Worm (Caenorhabditis elegans): Measurements from ENCODE around the gene F57F5.3.

DNA sequence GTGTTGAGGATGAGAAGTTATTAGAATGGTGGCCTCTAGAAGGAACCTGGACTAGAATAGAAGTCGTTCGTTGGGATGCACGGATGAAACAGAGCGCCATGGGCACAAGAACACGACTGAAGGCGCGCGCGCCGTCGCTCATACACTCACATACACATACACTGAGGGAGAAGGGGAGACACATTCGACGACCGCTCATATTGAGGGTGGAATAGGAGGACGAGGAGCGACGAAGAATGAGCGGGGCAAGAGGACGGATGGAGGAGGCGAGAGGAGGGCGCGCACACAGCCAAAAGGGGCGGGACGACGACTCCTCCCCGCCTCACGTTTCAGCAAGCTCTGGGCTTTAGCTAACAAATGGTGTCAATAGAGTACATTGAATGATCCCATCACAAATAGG lies 32.4 kb upstream of the F57F5.3 start:
- TF ChIP-seq hmg-1.2 (GFP tag; IDR thresholded peaks at IDR 0.05) (no peak), lin-35 (GFP tag; optimal IDR thresholded peaks at IDR 0.05) (no peak), Y67H2A.10 (GFP tag; conservative IDR thresholded peaks at IDR 0.05) (no peak), ama-1 (optimal IDR thresholded peaks at IDR 0.05) (peak; percentile 57), ama-1 (GFP tag; optimal IDR thresholded peaks at IDR 0.05) (no peak), sea-2 (GFP tag; IDR thresholded peaks at IDR 0.05) (no peak), unc-130 (GFP tag; optimal IDR thresholded peaks at IDR 0.05) (no peak), unc-62 (GFP tag; optimal IDR thresholded peaks at IDR 0.05) (no peak), ceh-100 (GFP tag; IDR thresholded peaks at IDR 0.05) (no peak), zim-3 (tag; optimal IDR thresholded peaks at IDR 0.05) (no peak), F22D6.2 (tag; optimal IDR thresholded peaks at IDR 0.05) (no peak), lag-1 (GFP tag; IDR thresholded peaks at IDR 0.05) (no peak), T07F8.4 (tag; optimal IDR thresholded peaks at IDR 0.05) (no peak)
